Fruit fly (Drosophila melanogaster): ENCODE results near the gene Gr36c.

The Gr36c gene

dm6 chr2L:17180038-17180437 is at the start of gene Gr36c:
TSS of gene Gr36c (plus strand) at chr2L:17180338.
- no peak for TF ChIP-seq ttk (optimal IDR thresholded peaks at IDR 0.05)
- no peak for TF ChIP-seq Sin3A (optimal IDR thresholded peaks at IDR 0.05)
- no peak for TF ChIP-seq insv (optimal IDR thresholded peaks at IDR 0.05)
- no peak for TF ChIP-seq h (optimal IDR thresholded peaks at IDR 0.05)
- no peak for TF ChIP-seq psq (optimal IDR thresholded peaks at IDR 0.05)
- no peak for TF ChIP-seq Myc (optimal IDR thresholded peaks at IDR 0.05)

DNA sequence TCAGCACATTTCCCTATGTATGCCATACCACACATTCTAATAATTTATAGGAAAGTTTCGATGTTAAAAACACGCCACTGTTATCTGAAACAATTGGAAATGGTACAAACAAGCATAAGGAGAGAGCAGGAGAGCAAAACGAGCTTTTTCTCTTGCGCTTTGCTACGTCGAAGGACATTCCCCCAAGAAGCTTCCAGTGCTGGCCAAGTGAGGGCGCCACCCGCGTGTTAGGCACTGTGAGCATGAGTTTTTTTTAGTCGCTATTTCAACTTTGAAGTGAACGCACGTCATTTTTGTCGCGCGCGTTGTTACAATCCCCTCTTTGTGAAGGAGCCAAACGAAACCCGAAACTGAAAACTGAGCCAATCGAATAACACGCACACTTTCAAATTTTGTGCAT is 49.3 kb upstream of the Gr36c start, which contains the start of the genes CG34106 and beat-IIIa:
TSS of gene CG34106 (plus strand) at position 230 of the 400 bp plus-strand sequence.
TSS of gene beat-IIIa (plus strand) at position 230 of the 400 bp plus-strand sequence.
- no peak for TF ChIP-seq Myc (optimal IDR thresholded peaks at IDR 0.05)
- TF ChIP-seq psq (optimal IDR thresholded peaks at IDR 0.05), result no peak
- no peak for TF ChIP-seq ttk (optimal IDR thresholded peaks at IDR 0.05)
- no peak for TF ChIP-seq insv (optimal IDR thresholded peaks at IDR 0.05)
- TF ChIP-seq Sin3A (optimal IDR thresholded peaks at IDR 0.05), result no peak
- TF ChIP-seq h (optimal IDR thresholded peaks at IDR 0.05), result no peak

DNA sequence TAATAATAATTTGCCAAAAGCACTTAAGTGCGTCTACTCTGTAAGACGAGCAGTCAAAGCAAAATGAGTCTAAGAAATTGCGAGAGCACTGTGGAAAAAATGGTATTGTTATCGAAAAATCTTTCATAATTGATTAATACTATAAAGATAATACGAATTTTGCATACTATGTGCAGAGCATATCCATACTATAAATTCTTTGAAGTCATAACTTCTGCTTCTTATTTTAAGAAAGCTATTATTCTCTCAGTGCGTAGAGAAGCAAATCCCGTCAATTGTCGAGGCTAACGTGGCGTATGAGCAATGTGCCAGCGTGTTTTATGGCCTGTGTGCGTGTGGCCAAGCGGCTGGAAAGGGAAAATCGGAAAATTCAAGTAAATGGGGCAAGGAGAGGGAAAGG is 20.5 kb upstream of the Gr36c start:
- TF ChIP-seq h (optimal IDR thresholded peaks at IDR 0.05), result no peak
- TF ChIP-seq Sin3A (optimal IDR thresholded peaks at IDR 0.05), result no peak
- TF ChIP-seq insv (optimal IDR thresholded peaks at IDR 0.05), result no peak
- no peak for TF ChIP-seq Myc (optimal IDR thresholded peaks at IDR 0.05)
- TF ChIP-seq psq (optimal IDR thresholded peaks at IDR 0.05), result no peak
- no peak for TF ChIP-seq ttk (optimal IDR thresholded peaks at IDR 0.05)

DNA sequence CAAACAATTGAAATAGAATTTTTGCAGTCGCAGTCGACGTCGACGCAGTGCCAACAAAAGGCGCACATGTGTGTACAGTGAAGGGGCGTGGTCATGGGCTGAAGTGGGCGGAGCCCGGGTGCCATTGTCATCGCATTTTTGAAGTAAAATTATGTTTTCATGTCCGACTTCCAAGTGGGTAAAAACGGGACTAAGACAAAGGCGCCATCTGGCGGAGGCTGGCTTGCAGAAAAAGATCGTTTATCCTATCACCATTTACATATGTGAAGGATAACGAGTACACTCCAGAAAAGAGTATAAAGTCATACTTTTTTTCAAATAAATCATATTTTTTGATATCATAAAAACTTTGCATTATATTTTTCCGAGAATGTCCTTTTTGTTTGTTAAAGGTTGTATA is 16.8 kb upstream of the Gr36c start:
- TF ChIP-seq Myc (optimal IDR thresholded peaks at IDR 0.05) (no peak), h (optimal IDR thresholded peaks at IDR 0.05) (no peak), insv (optimal IDR thresholded peaks at IDR 0.05) (no peak), ttk (optimal IDR thresholded peaks at IDR 0.05) (no peak), Sin3A (optimal IDR thresholded peaks at IDR 0.05) (no peak), psq (optimal IDR thresholded peaks at IDR 0.05) (no peak)

DNA sequence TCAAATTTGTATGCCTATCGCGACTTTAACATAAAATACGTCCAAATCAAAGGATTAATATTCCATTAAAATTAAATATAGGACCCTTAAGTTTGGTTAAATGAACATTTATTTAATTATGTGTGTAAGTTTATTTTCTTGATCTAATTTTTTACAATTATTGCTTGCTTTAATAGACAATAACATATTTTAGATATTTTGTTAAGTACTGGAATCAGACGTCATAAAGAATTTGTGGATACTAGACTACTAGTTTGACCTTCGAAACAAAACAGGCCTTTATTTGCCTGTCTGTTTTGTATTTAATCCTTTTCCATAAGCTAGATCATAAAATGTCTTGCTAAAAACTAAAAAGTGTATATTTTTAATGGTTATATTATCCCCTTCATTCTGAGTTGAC is 7.0 kb upstream of the Gr36c start, which contains the start of gene CG34169:
TSS of gene CG34169 (plus strand) at position 301 of the 400 bp plus-strand sequence.
- TF ChIP-seq h (optimal IDR thresholded peaks at IDR 0.05) (no peak), Myc (optimal IDR thresholded peaks at IDR 0.05) (no peak), insv (optimal IDR thresholded peaks at IDR 0.05) (no peak)

DNA sequence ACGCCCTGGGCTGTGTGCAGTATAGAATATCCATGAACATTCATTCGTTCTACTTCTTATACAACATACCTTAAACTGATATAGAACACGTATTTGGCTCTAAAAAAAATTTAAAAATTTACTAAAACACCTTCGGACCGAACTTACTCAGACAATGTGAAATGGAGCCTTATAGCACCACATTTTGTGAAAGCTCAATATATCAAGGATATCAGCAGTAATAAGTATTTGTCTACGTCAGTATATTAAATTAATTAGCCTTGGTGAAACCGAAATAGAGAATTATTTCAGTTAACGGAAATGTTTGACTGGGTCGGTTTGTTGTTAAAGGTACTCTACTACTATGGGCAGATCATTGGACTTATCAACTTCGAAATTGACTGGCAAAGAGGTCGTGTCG is 3.8 kb upstream of the Gr36c start, which contains the start of gene Gr36a:
TSS of gene Gr36a (plus strand) at position 301 of the 400 bp plus-strand sequence.
- TF ChIP-seq Sin3A (optimal IDR thresholded peaks at IDR 0.05), result no peak

- TF ChIP-seq psq (optimal IDR thresholded peaks at IDR 0.05), result no peak
- no peak for TF ChIP-seq h (optimal IDR thresholded peaks at IDR 0.05)
- TF ChIP-seq insv (optimal IDR thresholded peaks at IDR 0.05), result no peak
- TF ChIP-seq Myc (optimal IDR thresholded peaks at IDR 0.05), result no peak
- no peak for TF ChIP-seq Sin3A (optimal IDR thresholded peaks at IDR 0.05)
- TF ChIP-seq ttk (optimal IDR thresholded peaks at IDR 0.05), result no peak
Measured at dm6 chr2L:17178472-17178871, 1.7 kb upstream of the Gr36c start, which contains the start of gene Gr36b. TSS of gene Gr36b (plus strand) at chr2L:17178772.

DNA sequence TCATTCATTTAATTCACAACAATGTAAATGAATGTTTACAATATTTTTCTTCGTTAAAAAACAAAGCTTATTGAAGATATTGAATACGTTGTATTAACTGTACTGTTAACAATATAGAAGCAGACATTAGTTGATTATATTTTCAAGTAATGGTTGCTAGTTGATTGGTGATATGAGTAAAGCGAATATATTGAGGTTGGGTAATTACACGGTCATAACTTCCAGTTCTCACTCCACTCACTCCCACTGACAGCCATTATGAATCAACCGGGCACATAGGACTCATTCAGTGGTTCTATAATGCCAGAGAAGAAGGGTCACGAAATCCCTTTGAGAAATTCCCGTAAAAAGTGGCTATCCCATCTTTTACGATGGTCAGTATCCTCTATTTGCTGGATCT is 1.5 kb downstream of the Gr36c start, which contains the start of gene Grl36a:
TSS of gene Grl36a (plus strand) at position 301 of the 400 bp plus-strand sequence.
- TF ChIP-seq h (optimal IDR thresholded peaks at IDR 0.05) (no peak), Myc (optimal IDR thresholded peaks at IDR 0.05) (no peak), ttk (optimal IDR thresholded peaks at IDR 0.05) (no peak), Sin3A (optimal IDR thresholded peaks at IDR 0.05) (no peak), psq (optimal IDR thresholded peaks at IDR 0.05) (no peak), insv (optimal IDR thresholded peaks at IDR 0.05) (no peak)

DNA sequence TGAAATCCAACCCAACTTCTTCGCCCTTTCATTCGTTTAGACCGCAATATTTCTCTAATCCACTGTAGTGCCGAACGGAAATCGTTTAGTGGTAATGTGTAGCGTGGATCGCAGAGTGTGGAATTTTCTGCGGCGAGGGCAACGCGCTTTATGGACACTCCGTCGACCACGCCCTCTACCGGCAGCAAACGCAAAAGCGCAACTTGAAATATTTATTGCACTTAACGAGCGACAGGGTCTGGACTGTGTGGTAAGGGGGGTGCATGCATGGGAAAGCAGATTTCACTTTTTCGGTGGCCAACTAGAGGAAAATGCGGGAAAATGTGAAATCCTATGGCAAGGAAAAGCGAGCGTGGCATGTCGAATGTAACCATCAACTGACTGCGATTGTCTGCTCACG is 15.1 kb downstream of the Gr36c start:
- no peak for TF ChIP-seq h (optimal IDR thresholded peaks at IDR 0.05)
- no peak for TF ChIP-seq insv (optimal IDR thresholded peaks at IDR 0.05)
- no peak for TF ChIP-seq Myc (optimal IDR thresholded peaks at IDR 0.05)
- no peak for TF ChIP-seq ttk (optimal IDR thresholded peaks at IDR 0.05)
- no peak for TF ChIP-seq Sin3A (optimal IDR thresholded peaks at IDR 0.05)
- TF ChIP-seq psq (optimal IDR thresholded peaks at IDR 0.05), result no peak

DNA sequence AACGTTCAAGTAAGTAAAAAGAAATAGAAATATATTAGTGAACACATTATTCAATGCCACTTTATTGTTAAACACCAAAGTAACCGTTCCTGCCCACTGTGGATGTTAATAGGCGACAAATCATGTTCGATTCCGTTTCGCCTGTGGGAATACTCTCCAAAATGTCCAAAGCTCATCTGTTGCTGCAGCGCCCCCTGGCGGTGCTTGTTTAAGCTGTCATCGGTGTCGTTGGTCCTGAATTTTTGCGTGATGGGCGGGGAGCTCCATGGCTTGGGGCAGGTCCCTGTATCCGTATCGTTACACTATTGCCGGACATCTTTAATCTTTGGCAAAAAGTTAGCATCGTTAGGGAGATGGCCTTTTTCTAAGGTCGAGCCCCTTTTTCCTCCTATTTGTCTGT is 21.6 kb downstream of the Gr36c start:
- no peak for TF ChIP-seq h (optimal IDR thresholded peaks at IDR 0.05)
- no peak for TF ChIP-seq psq (optimal IDR thresholded peaks at IDR 0.05)
- no peak for TF ChIP-seq ttk (optimal IDR thresholded peaks at IDR 0.05)
- no peak for TF ChIP-seq Myc (optimal IDR thresholded peaks at IDR 0.05)
- no peak for TF ChIP-seq Sin3A (optimal IDR thresholded peaks at IDR 0.05)
- no peak for TF ChIP-seq insv (optimal IDR thresholded peaks at IDR 0.05)

DNA sequence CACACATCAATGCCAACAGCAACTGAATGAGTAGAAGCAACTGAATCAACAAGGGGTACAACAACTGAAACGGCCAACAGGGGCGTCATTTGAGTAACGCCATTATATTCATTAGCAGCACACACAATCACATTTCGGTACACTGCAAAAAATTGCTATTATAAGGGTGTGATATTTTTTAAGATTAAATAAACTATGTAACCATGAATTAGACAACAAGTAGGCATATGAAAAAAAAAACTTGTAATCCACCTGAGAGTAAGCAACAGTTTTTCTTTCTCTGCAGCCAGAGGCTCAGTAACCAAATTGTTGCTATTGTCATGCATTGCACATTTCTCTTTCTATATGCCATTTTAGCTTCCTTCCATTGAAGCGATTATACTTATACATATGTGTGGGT is 23.7 kb downstream of the Gr36c start:
- TF ChIP-seq Sin3A (optimal IDR thresholded peaks at IDR 0.05) (no peak), psq (optimal IDR thresholded peaks at IDR 0.05) (no peak), ttk (optimal IDR thresholded peaks at IDR 0.05) (no peak), h (optimal IDR thresholded peaks at IDR 0.05) (no peak), Myc (optimal IDR thresholded peaks at IDR 0.05) (no peak), insv (optimal IDR thresholded peaks at IDR 0.05) (no peak)

dm6 chr2L:17207072-17207471 is 26.9 kb downstream of the Gr36c start:
- TF ChIP-seq h (optimal IDR thresholded peaks at IDR 0.05), result no peak
- no peak for TF ChIP-seq Myc (optimal IDR thresholded peaks at IDR 0.05)
- no peak for TF ChIP-seq ttk (optimal IDR thresholded peaks at IDR 0.05)
- no peak for TF ChIP-seq Sin3A (optimal IDR thresholded peaks at IDR 0.05)
- no peak for TF ChIP-seq psq (optimal IDR thresholded peaks at IDR 0.05)
- no peak for TF ChIP-seq insv (optimal IDR thresholded peaks at IDR 0.05)

DNA sequence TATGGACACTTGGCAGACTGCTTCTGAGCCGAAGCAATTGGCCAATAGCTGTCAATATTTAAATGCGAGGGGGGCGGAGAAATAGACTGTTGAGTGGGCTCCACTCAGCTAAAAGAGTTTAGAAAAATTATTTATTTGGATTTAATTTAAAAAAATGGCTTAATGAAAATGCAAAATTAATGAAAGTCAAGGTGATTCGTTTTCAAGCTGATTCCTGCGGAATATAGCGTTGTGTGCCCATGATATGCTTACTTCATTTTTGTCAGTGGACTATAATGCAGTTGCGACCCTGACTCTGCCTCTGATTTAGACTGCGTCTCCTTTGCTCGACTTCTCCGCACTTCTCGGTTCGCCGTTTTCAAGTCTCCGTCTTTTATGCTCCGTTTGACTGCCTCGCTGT is 36.7 kb downstream of the Gr36c start:
- TF ChIP-seq psq (optimal IDR thresholded peaks at IDR 0.05) (no peak), insv (optimal IDR thresholded peaks at IDR 0.05) (no peak), h (optimal IDR thresholded peaks at IDR 0.05) (no peak), ttk (optimal IDR thresholded peaks at IDR 0.05) (no peak), Myc (optimal IDR thresholded peaks at IDR 0.05) (no peak)
